Worm (Caenorhabditis elegans) whole organism, young adult: Measurements from ENCODE around the gene C06E4.5.

ENCODE experiments used
- B0261.1 ChIP-seq: sonication (generic microtip); optimal IDR thresholded peaks from 2 replicates; lab custom pipeline; 2016; ENCODE audit warnings: mild to moderate bottlenecking, missing genetic modification characterization, moderate library complexity, missing compliant biosample characterization
- C17E4.6 ChIP-seq: fragments of 200-800 bp; sonication (Bioruptor generic); IDR thresholded peaks from 2 replicates; pipeline ENCODE4 v1.3.6; 2022; ENCODE audit warnings: missing genetic modification reagents, missing genetic modification characterization, missing compliant biosample characterization
- D2030.7 ChIP-seq: fragments of 200-800 bp; sonication (Bioruptor generic); IDR thresholded peaks from 2 replicates; pipeline ENCODE4 v1.3.6; 2022; ENCODE audit warnings: missing genetic modification reagents, missing genetic modification characterization, missing compliant biosample characterization
- F10E7.11 ChIP-seq: sonication (generic microtip); optimal IDR thresholded peaks from 2 replicates; lab custom pipeline; 2017; ENCODE audit warnings: mild to moderate bottlenecking, missing genetic modification characterization, moderate library complexity, missing compliant biosample characterization
- F22D6.2 ChIP-seq: sonication (generic microtip); optimal IDR thresholded peaks from 2 replicates; lab custom pipeline; 2016; ENCODE audit warnings: mild to moderate bottlenecking, missing genetic modification characterization, missing compliant biosample characterization
- F33H1.4 ChIP-seq: fragments of 200-800 bp; sonication (Bioruptor generic); IDR thresholded peaks from 2 replicates; pipeline ENCODE4 v1.3.6; 2022; ENCODE audit warnings: missing genetic modification reagents, missing genetic modification characterization, missing compliant biosample characterization
- F37B4.10 ChIP-seq: fragments of 200-800 bp; sonication (Bioruptor generic); IDR thresholded peaks from 2 replicates; pipeline ENCODE4 v1.3.6; 2022; ENCODE audit warnings: missing genetic modification characterization, missing compliant biosample characterization
- F57C9.4 ChIP-seq: sonication (generic microtip); optimal IDR thresholded peaks from 2 replicates; lab custom pipeline; 2017; ENCODE audit warnings: mild to moderate bottlenecking, missing genetic modification characterization, missing compliant biosample characterization
- ZK185.1 ChIP-seq: sonication (generic microtip); optimal IDR thresholded peaks from 2 replicates; lab custom pipeline; 2016; ENCODE audit warnings: mild to moderate bottlenecking, missing genetic modification characterization, missing compliant biosample characterization; ENCODE audit not compliant: poor library complexity, severe bottlenecking
- aptf-3 ChIP-seq: fragments of 200-800 bp; sonication (Bioruptor generic); IDR thresholded peaks from 2 replicates; pipeline ENCODE4 v1.3.6; 2022; ENCODE audit warnings: missing genetic modification characterization, missing compliant biosample characterization
- attf-5 ChIP-seq: fragments of 200-800 bp; sonication (Bioruptor generic); optimal IDR thresholded peaks from 2 replicates; lab custom pipeline; 2018; ENCODE audit warnings: mild to moderate bottlenecking, missing genetic modification characterization, missing compliant biosample characterization
- bed-2 ChIP-seq: fragments of 200-800 bp; sonication (Bioruptor generic); IDR thresholded peaks from 2 replicates; pipeline ENCODE4 v1.3.6; 2022; ENCODE audit warnings: missing genetic modification reagents, missing genetic modification characterization, missing compliant biosample characterization
- ccch-3 ChIP-seq: fragments of 200-800 bp; sonication (Bioruptor generic); optimal IDR thresholded peaks from 2 replicates; lab custom pipeline; 2018; ENCODE audit warnings: mild to moderate bottlenecking, missing genetic modification characterization, missing compliant biosample characterization
- cebp-1 ChIP-seq, 2 experiments: fragments of 200-800 bp in 1 of 2; sonication (Bioruptor generic) in 1 of 2; sonication (generic microtip) in 1 of 2; IDR thresholded peaks in 1 of 2; optimal IDR thresholded peaks in 1 of 2; 2 replicates each; pipeline versions ENCODE4 v1.3.6 to Lab custom; 2017 to 2022; ENCODE audit warnings: missing compliant biosample characterization in 2 of 2, missing genetic modification characterization in 2 of 2, mild to moderate bottlenecking in 1 of 2, missing genetic modification reagents in 1 of 2, moderate library complexity in 1 of 2
- ceh-27 ChIP-seq: fragments of 200-800 bp; sonication (Bioruptor generic); optimal IDR thresholded peaks from 2 replicates; lab custom pipeline; 2018; ENCODE audit warnings: mild to moderate bottlenecking, missing genetic modification characterization, moderate library complexity, missing compliant biosample characterization
- ceh-91 ChIP-seq: fragments of 200-800 bp; sonication (Bioruptor generic); IDR thresholded peaks from 2 replicates; pipeline ENCODE4 v1.3.6; 2022; ENCODE audit warnings: missing genetic modification reagents, missing genetic modification characterization, missing compliant biosample characterization
- chd-7 ChIP-seq: sonication (generic microtip); optimal IDR thresholded peaks from 2 replicates; lab custom pipeline; 2016; ENCODE audit warnings: mild to moderate bottlenecking, missing genetic modification characterization, moderate library complexity, missing compliant biosample characterization
- die-1 ChIP-seq: sonication (generic microtip); optimal IDR thresholded peaks from 2 replicates; lab custom pipeline; 2016; ENCODE audit warnings: missing genotype, mild to moderate bottlenecking, missing genetic modification characterization, missing compliant biosample characterization
- dpl-1 ChIP-seq: fragments of 150-350 bp; optimal IDR thresholded peaks from 2 replicates; lab custom pipeline; 2014; ENCODE audit warnings: missing biosample characterization, missing genetic modification reagents, missing genetic modification characterization
- egrh-3 ChIP-seq: fragments of 200-800 bp; sonication (Bioruptor generic); IDR thresholded peaks from 2 replicates; pipeline ENCODE4 v1.3.6; 2022; ENCODE audit warnings: missing genetic modification reagents, missing genetic modification characterization, missing compliant biosample characterization
- hlh-12 ChIP-seq: sonication (generic microtip); optimal IDR thresholded peaks from 2 replicates; lab custom pipeline; 2016; ENCODE audit warnings: missing genetic modification characterization, missing compliant biosample characterization
- hsf-1 ChIP-seq: fragments of 200-800 bp; sonication (Bioruptor generic); IDR thresholded peaks from 2 replicates; pipeline ENCODE4 v1.3.6; 2022; ENCODE audit warnings: missing genetic modification reagents, missing genetic modification characterization, missing compliant biosample characterization
- let-607 ChIP-seq, 2 experiments: fragments of 200-800 bp in 1 of 2; sonication (Bioruptor generic) in 1 of 2; sonication (generic microtip) in 1 of 2; optimal IDR thresholded peaks; 2 replicates each; lab custom pipeline; 2016 to 2018; ENCODE audit warnings: mild to moderate bottlenecking in 2 of 2, missing compliant biosample characterization in 2 of 2, missing genetic modification characterization in 2 of 2, moderate library complexity in 2 of 2, missing genotype in 1 of 2
- lin-54 ChIP-seq: fragments of 200-800 bp; sonication (Bioruptor generic); optimal IDR thresholded peaks from 2 replicates; lab custom pipeline; 2018; ENCODE audit warnings: mild to moderate bottlenecking, missing genetic modification characterization, missing compliant biosample characterization
- lir-1 ChIP-seq: fragments of 200-800 bp; sonication (Bioruptor generic); conservative IDR thresholded peaks from 2 replicates; pipeline ENCODE4 v1.3.6; 2022; ENCODE audit warnings: missing genetic modification reagents, missing genetic modification characterization, missing compliant biosample characterization
- lsl-1 ChIP-seq: fragments of 200-800 bp; sonication (Bioruptor generic); optimal IDR thresholded peaks from 2 replicates; lab custom pipeline; 2018; ENCODE audit warnings: mild to moderate bottlenecking, missing genetic modification characterization, moderate library complexity, missing compliant biosample characterization
- madf-3 ChIP-seq: fragments of 200-800 bp; sonication (Bioruptor generic); IDR thresholded peaks from 2 replicates; pipeline ENCODE4 v1.3.6; 2022; ENCODE audit warnings: missing genetic modification reagents, missing genetic modification characterization, missing compliant biosample characterization
- madf-6 ChIP-seq: fragments of 200-800 bp; sonication (Bioruptor generic); IDR thresholded peaks from 2 replicates; pipeline ENCODE4 v1.3.6; 2022; ENCODE audit warnings: missing genetic modification reagents, missing genetic modification characterization, missing compliant biosample characterization
- mcd-1 ChIP-seq: fragments of 200-800 bp; sonication (Bioruptor generic); IDR thresholded peaks from 2 replicates; pipeline ENCODE4 v1.3.6; 2022; ENCODE audit warnings: missing genetic modification reagents, missing genetic modification characterization, missing compliant biosample characterization
- mxl-1 ChIP-seq: sonication (generic microtip); optimal IDR thresholded peaks from 2 replicates; lab custom pipeline; 2016; ENCODE audit warnings: missing genetic modification characterization, missing compliant biosample characterization
- nfya-1 ChIP-seq: sonication (generic microtip); optimal IDR thresholded peaks from 2 replicates; lab custom pipeline; 2017; ENCODE audit warnings: antibody characterized with exemption, missing compliant biosample characterization, missing genetic modification characterization, borderline replicate concordance; ENCODE audit not compliant: insufficient read depth
- nfya-2 ChIP-seq: fragments of 200-800 bp; sonication (Bioruptor generic); IDR thresholded peaks from 2 replicates; pipeline ENCODE4 v1.3.6; 2022; ENCODE audit warnings: missing genetic modification reagents, missing genetic modification characterization, missing compliant biosample characterization
- nfyb-1 ChIP-seq: fragments of 200-800 bp; sonication (Bioruptor generic); IDR thresholded peaks from 2 replicates; pipeline ENCODE4 v1.3.6; 2022; ENCODE audit warnings: missing genetic modification reagents, missing genetic modification characterization, missing compliant biosample characterization
- nhr-179 ChIP-seq: sonication (generic microtip); optimal IDR thresholded peaks from 2 replicates; lab custom pipeline; 2016; ENCODE audit warnings: mild to moderate bottlenecking, missing genetic modification characterization, missing compliant biosample characterization
- nhr-80 ChIP-seq: sonication (generic microtip); optimal IDR thresholded peaks from 2 replicates; lab custom pipeline; 2016; ENCODE audit warnings: missing genetic modification characterization, missing compliant biosample characterization
- nhr-90 ChIP-seq: sonication (generic microtip); optimal IDR thresholded peaks from 2 replicates; lab custom pipeline; 2016; ENCODE audit warnings: missing genotype, mild to moderate bottlenecking, missing genetic modification characterization, missing compliant biosample characterization
- rcor-1 ChIP-seq: fragments of 200-800 bp; sonication (Bioruptor generic); IDR thresholded peaks from 2 replicates; pipeline ENCODE4 v1.3.6; 2022; ENCODE audit warnings: missing genetic modification reagents, missing genetic modification characterization, missing compliant biosample characterization
- rec-8 ChIP-seq, 2 experiments: sonication (generic microtip); optimal IDR thresholded peaks; 2 replicates each; lab custom pipeline; 2016; ENCODE audit warnings: mild to moderate bottlenecking in 2 of 2, missing genetic modification characterization in 2 of 2, missing genetic modification reagents in 2 of 2, missing genotype in 2 of 2, missing biosample characterization in 1 of 2, missing compliant biosample characterization in 1 of 2, moderate library complexity in 1 of 2
- repo-1 ChIP-seq: sonication (generic microtip); optimal IDR thresholded peaks from 2 replicates; lab custom pipeline; 2017; ENCODE audit warnings: mild to moderate bottlenecking, missing genetic modification characterization, missing compliant biosample characterization
- snpc-3.4 ChIP-seq: sonication (generic microtip); optimal IDR thresholded peaks from 2 replicates; lab custom pipeline; 2017; ENCODE audit warnings: missing genetic modification characterization, mild to moderate bottlenecking, missing compliant biosample characterization, antibody characterized with exemption, moderate library complexity, missing genotype, missing genetic modification reagents
- sptf-2 ChIP-seq: fragments of 200-800 bp; sonication (Bioruptor generic); optimal IDR thresholded peaks from 2 replicates; lab custom pipeline; 2018; ENCODE audit warnings: mild to moderate bottlenecking, missing genetic modification characterization, missing compliant biosample characterization
- unc-62 ChIP-seq: fragments of 150-350 bp; optimal IDR thresholded peaks from 2 replicates; lab custom pipeline; 2014; ENCODE audit warnings: missing biosample characterization, missing genetic modification reagents, missing genetic modification characterization
- xnd-1 ChIP-seq: sonication (generic microtip); optimal IDR thresholded peaks from 2 replicates; lab custom pipeline; 2016; ENCODE audit warnings: missing genotype, missing genetic modification reagents, missing genetic modification characterization, missing compliant biosample characterization
- ztf-18 ChIP-seq: sonication (generic microtip); optimal IDR thresholded peaks from 2 replicates; lab custom pipeline; 2016; ENCODE audit warnings: missing genotype, mild to moderate bottlenecking, missing genetic modification characterization, missing compliant biosample characterization
- ztf-26 ChIP-seq: sonication (generic microtip); optimal IDR thresholded peaks from 2 replicates; lab custom pipeline; 2017; ENCODE audit warnings: missing genetic modification characterization, missing compliant biosample characterization
- ztf-28 ChIP-seq: fragments of 200-800 bp; sonication (Bioruptor generic); IDR thresholded peaks from 2 replicates; pipeline ENCODE4 v1.3.6; 2022; ENCODE audit warnings: missing genetic modification reagents, missing genetic modification characterization, missing compliant biosample characterization
- ztf-3 ChIP-seq: fragments of 200-800 bp; sonication (Bioruptor generic); optimal IDR thresholded peaks from 2 replicates; lab custom pipeline; 2018; ENCODE audit warnings: mild to moderate bottlenecking, missing genetic modification characterization, missing compliant biosample characterization

The C06E4.5 gene

DNA sequence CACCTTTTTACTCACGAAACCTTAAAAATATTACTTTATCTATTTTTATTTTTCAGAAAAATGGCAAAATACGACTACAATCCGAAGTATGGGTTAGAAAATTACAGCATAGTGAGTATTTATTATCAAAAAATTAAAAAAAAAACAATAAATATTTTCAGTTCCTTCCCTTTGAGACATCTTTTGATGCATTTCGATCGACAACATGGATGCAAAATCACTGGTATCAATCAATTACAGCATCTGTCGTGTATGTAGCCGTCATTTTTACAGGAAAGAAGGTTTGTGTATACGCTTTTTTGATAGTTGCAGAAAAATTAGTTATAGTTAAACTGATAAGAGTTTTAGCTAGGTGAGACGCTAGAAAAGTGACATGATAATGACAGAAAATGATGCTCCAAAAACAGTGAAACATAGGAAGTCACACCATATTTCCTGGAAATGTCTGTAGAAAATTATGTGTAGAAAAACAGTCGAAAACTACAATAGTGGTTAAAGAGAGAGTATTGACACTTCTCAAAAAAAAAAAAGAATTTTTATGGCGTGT is 17.0 kb upstream of the C06E4.5 start, which contains the start of gene elo-3:
elo-3 (plus strand) TSS at position 51 of the 547 bp plus-strand sequence.
- TF ChIP-seq ccch-3 (no peak), dpl-1 (GFP tag; lab: Kevin White, UChicago) (no peak), ztf-28 (no peak), let-607 (tag; optimal IDR thresholded peaks at IDR 0.05; lab: Kevin White, UChicago) (peak in 1 of 2 experiments; percentile 3), aptf-3 (GFP tag; lab: Robert Waterston, UW) (no peak), D2030.7 (GFP tag; lab: Robert Waterston, UW) (no peak), attf-5 (GFP tag; lab: Kevin White, UChicago) (no peak), ztf-18 (tag; lab: Kevin White, UChicago) (no peak), F22D6.2 (no peak), nhr-80 (tag; lab: Kevin White, UChicago) (peak; percentile 83), unc-62 (GFP tag; lab: Kevin White, UChicago) (no peak), chd-7 (tag; lab: Kevin White, UChicago) (no peak), nfya-2 (GFP tag; lab: Robert Waterston, UW) (no peak), nfyb-1 (GFP tag; lab: Robert Waterston, UW) (0 out of 2 replicates have a peak, but pooled peaks have one; percentile 26)

DNA sequence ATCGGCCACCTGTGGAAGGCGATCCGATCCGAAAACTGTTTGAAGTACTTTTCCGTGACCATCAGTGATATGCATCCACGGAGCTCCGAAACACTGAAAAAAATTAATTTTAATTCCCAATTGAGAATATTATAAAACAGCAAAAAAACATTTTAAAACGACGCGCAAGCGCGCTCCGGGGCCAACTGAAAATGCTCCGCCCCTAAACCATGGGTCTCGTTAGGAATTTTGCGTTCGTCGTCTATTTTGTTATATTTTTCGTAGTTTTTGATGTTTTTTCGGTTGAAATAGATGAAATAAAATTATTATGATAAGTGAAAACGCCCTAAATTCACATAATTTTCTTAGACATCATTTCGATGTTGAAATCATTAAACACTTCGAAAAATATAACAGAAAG is 14.2 kb upstream of the C06E4.5 start:
- TF ChIP-seq hlh-12 (tag; lab: Kevin White, UChicago) = no peak
- TF ChIP-seq die-1 (tag; lab: Kevin White, UChicago) = no peak
- TF ChIP-seq snpc-3.4 = no peak
- no peak for TF ChIP-seq lsl-1
- no peak for TF ChIP-seq nfya-1 (tag; lab: Kevin White, UChicago)
- TF ChIP-seq ceh-91 (GFP tag; lab: Robert Waterston, UW) = no peak
- no peak for TF ChIP-seq repo-1 (tag; lab: Kevin White, UChicago)
- TF ChIP-seq lin-54 (GFP tag; lab: Kevin White, UChicago) = no peak
- no peak for TF ChIP-seq C17E4.6 (GFP tag; lab: Robert Waterston, UW)
- no peak for TF ChIP-seq F10E7.11 (tag; lab: Kevin White, UChicago)
- TF ChIP-seq madf-6 = peak; percentile 18; the same call in 1 of the 2 replicates
- TF ChIP-seq D2030.7 (GFP tag; lab: Robert Waterston, UW) = no peak
- TF ChIP-seq egrh-3 = no peak
- no peak for TF ChIP-seq mxl-1
- no peak for TF ChIP-seq rcor-1
- TF ChIP-seq bed-2 = no peak
- no peak for TF ChIP-seq ztf-26
- TF ChIP-seq ZK185.1 = no peak
- TF ChIP-seq nhr-90 (tag; lab: Kevin White, UChicago) = no peak
- TF ChIP-seq B0261.1 (tag; lab: Kevin White, UChicago) = no peak
- TF ChIP-seq nhr-179 (tag; lab: Kevin White, UChicago) = no peak
- no peak for TF ChIP-seq xnd-1 (tag; lab: Kevin White, UChicago)
- TF ChIP-seq cebp-1 (GFP tag; IDR thresholded peaks at IDR 0.05; lab: Robert Waterston, UW) = no peak
- peak; percentile 27 for TF ChIP-seq cebp-1 (tag; optimal IDR thresholded peaks at IDR 0.05; lab: Kevin White, UChicago)
- TF ChIP-seq ztf-3 (GFP tag; lab: Kevin White, UChicago) = no peak
- TF ChIP-seq mcd-1 = no peak
- no peak for TF ChIP-seq rec-8 (tag; optimal IDR thresholded peaks at IDR 0.05; lab: Kevin White, UChicago)
- no peak for TF ChIP-seq madf-3 (GFP tag; lab: Robert Waterston, UW)
- no peak for TF ChIP-seq nfyb-1 (GFP tag; lab: Robert Waterston, UW)
- no peak for TF ChIP-seq F33H1.4 (GFP tag; lab: Robert Waterston, UW)
- no peak for TF ChIP-seq F57C9.4
- TF ChIP-seq sptf-2 (GFP tag; lab: Kevin White, UChicago) = no peak
- no peak for TF ChIP-seq F37B4.10
- no peak for TF ChIP-seq ceh-27 (GFP tag; lab: Kevin White, UChicago)
- TF ChIP-seq hsf-1 = peak; percentile 58; the same call in 1 of the 2 replicates
- no peak for TF ChIP-seq lir-1 (GFP tag; lab: Robert Waterston, UW)
